Fruit fly (Drosophila melanogaster) whole organism, embryonic: ENCODE results near the gene CG34267.

Experiments
- Awh ChIP-seq: fragments of 200-800 bp; sonication (Bioruptor generic); IDR thresholded peaks from 2 replicates; pipeline ENCODE4, ENCODE4 v1.3.6; 2022; ENCODE audit warnings: missing biosample characterization, missing genetic modification characterization
- CG10979 ChIP-seq: fragments of 200-800 bp; sonication (Bioruptor generic); optimal IDR thresholded peaks from 2 replicates; lab custom pipeline; 2018; ENCODE audit warnings: missing biosample characterization, mild to moderate bottlenecking, missing genetic modification characterization, moderate library complexity
- CG11560 ChIP-seq: fragments of 200-800 bp; sonication (Bioruptor generic); IDR thresholded peaks from 3 replicates; pipeline ENCODE4 v1.3.6; 2022; ENCODE audit warnings: missing biosample characterization, missing genetic modification characterization
- CG12104 ChIP-seq: fragments of 200-800 bp; sonication (Bioruptor generic); optimal IDR thresholded peaks from 3 replicates; lab custom pipeline; 2016; ENCODE audit warnings: missing biosample characterization, missing genetic modification characterization
- CG13287 ChIP-seq: fragments of 200-800 bp; sonication (Bioruptor generic); IDR thresholded peaks from 2 replicates; pipeline ENCODE4 v1.3.6; 2022; ENCODE audit warnings: missing biosample characterization, missing genetic modification characterization; ENCODE audit not compliant: partially characterized antibody
- CG13296 ChIP-seq: fragments of 200-800 bp; sonication (Bioruptor generic); optimal IDR thresholded peaks from 3 replicates; lab custom pipeline; 2018; ENCODE audit warnings: missing biosample characterization, mild to moderate bottlenecking, missing genetic modification characterization
- CG13424 ChIP-seq: fragments of 200-800 bp; sonication (Bioruptor generic); optimal IDR thresholded peaks from 2 replicates; lab custom pipeline; 2019; ENCODE audit warnings: missing biosample characterization, mild to moderate bottlenecking, missing genetic modification characterization, moderate library complexity
- CG15073 ChIP-seq: fragments of 200-800 bp; sonication (Bioruptor generic); optimal IDR thresholded peaks from 2 replicates; lab custom pipeline; 2016; ENCODE audit warnings: missing biosample characterization, missing genetic modification characterization
- CG2678 ChIP-seq: fragments of 200-800 bp; sonication (Bioruptor generic); optimal IDR thresholded peaks from 3 replicates; lab custom pipeline; 2019; ENCODE audit warnings: missing biosample characterization, mild to moderate bottlenecking, missing genetic modification characterization, moderate library complexity
- CG31441 ChIP-seq: fragments of 200-800 bp; sonication (Bioruptor generic); IDR thresholded peaks from 2 replicates; pipeline ENCODE4 v1.3.6; 2022; ENCODE audit warnings: missing biosample characterization, missing genetic modification characterization
- CG3281 ChIP-seq: fragments of 200-800 bp; sonication (Bioruptor generic); optimal IDR thresholded peaks from 3 replicates; lab custom pipeline; 2017; ENCODE audit warnings: missing biosample characterization, mild to moderate bottlenecking, missing genetic modification characterization
- CG33213 ChIP-seq: fragments of 200-800 bp; sonication (Bioruptor generic); optimal IDR thresholded peaks from 3 replicates; lab custom pipeline; 2016; ENCODE audit warnings: missing biosample characterization, missing genetic modification characterization
- CG33557 ChIP-seq: fragments of 200-800 bp; sonication (Bioruptor generic); optimal IDR thresholded peaks from 2 replicates; lab custom pipeline; 2019; ENCODE audit warnings: missing biosample characterization, mild to moderate bottlenecking, missing genetic modification characterization, moderate library complexity
- CG4328 ChIP-seq: fragments of 200-800 bp; sonication (Bioruptor generic); optimal IDR thresholded peaks from 3 replicates; lab custom pipeline; 2017; ENCODE audit warnings: missing biosample characterization, missing genetic modification reagents, missing genetic modification characterization
- CG4404 ChIP-seq: fragments of 200-800 bp; sonication (Bioruptor generic); IDR thresholded peaks from 2 replicates; pipeline ENCODE4 v1.3.6; 2022; ENCODE audit warnings: missing biosample characterization, missing genetic modification characterization
- CG4617 ChIP-seq: fragments of 200-800 bp; sonication (Bioruptor generic); optimal IDR thresholded peaks from 3 replicates; lab custom pipeline; 2016; ENCODE audit warnings: missing biosample characterization, missing genetic modification characterization, borderline replicate concordance
- CG7839 ChIP-seq: fragments of 200-800 bp; sonication (Bioruptor generic); optimal IDR thresholded peaks from 3 replicates; lab custom pipeline; 2018; ENCODE audit warnings: missing biosample characterization, mild to moderate bottlenecking, missing genetic modification characterization, moderate library complexity
- CkIIα-i1 ChIP-seq: fragments of 200-800 bp; sonication (Bioruptor generic); IDR thresholded peaks from 2 replicates; pipeline ENCODE4 v1.3.6; 2022; ENCODE audit warnings: missing biosample characterization, missing genetic modification characterization
- CoRest ChIP-seq: fragments of 200-800 bp; sonication (Bioruptor generic); optimal IDR thresholded peaks from 3 replicates; lab custom pipeline; 2018; ENCODE audit warnings: missing biosample characterization, mild to moderate bottlenecking, missing genetic modification characterization, moderate library complexity
- CrebB ChIP-seq: fragments of 200-800 bp; sonication (Bioruptor generic); optimal IDR thresholded peaks from 3 replicates; lab custom pipeline; 2018; ENCODE audit warnings: missing biosample characterization, mild to moderate bottlenecking, missing genetic modification characterization
- Gsc ChIP-seq: fragments of 200-800 bp; sonication (Bioruptor generic); IDR thresholded peaks from 2 replicates; pipeline ENCODE4 v1.3.6; 2022; ENCODE audit warnings: missing biosample characterization, missing genetic modification characterization
- Hand ChIP-seq: fragments of 200-800 bp; sonication (Bioruptor generic); optimal IDR thresholded peaks from 2 replicates; lab custom pipeline; 2017; ENCODE audit warnings: mild to moderate bottlenecking, missing biosample characterization, missing genetic modification reagents, missing genetic modification characterization
- Hmr ChIP-seq: fragments of 200-800 bp; sonication (Bioruptor generic); optimal IDR thresholded peaks from 3 replicates; lab custom pipeline; 2017; ENCODE audit warnings: mild to moderate bottlenecking, missing biosample characterization, missing genetic modification reagents, missing genetic modification characterization
- Hmx ChIP-seq: fragments of 200-800 bp; sonication (Bioruptor generic); optimal IDR thresholded peaks from 2 replicates; lab custom pipeline; 2016; ENCODE audit warnings: missing biosample characterization, missing genetic modification characterization
- Hr78 ChIP-seq, 2 experiments: fragments of 200-800 bp in 1 of 2; fragments of >200 bp in 1 of 2; sonication (Bioruptor generic) in 1 of 2; optimal IDR thresholded peaks; 2 replicates each; lab custom pipeline; 2017 to 2019; ENCODE audit warnings: missing biosample characterization in 2 of 2, missing genetic modification characterization in 2 of 2, mild to moderate bottlenecking in 1 of 2, moderate library complexity in 1 of 2
- NFAT ChIP-seq: fragments of 200-800 bp; sonication (Bioruptor generic); IDR thresholded peaks from 2 replicates; pipeline ENCODE4 v1.3.6; 2022; ENCODE audit warnings: missing biosample characterization, missing genetic modification characterization
- NfI ChIP-seq: fragments of 200-800 bp; sonication (Bioruptor generic); optimal IDR thresholded peaks from 3 replicates; lab custom pipeline; 2018; ENCODE audit warnings: missing biosample characterization, mild to moderate bottlenecking, missing genetic modification characterization, moderate library complexity
- Sry-β ChIP-seq: fragments of 200-800 bp; sonication (Bioruptor generic); optimal IDR thresholded peaks from 2 replicates; lab custom pipeline; 2018; ENCODE audit warnings: missing biosample characterization, mild to moderate bottlenecking, missing genetic modification characterization, moderate library complexity
- abd-A ChIP-seq: fragments of 200-800 bp; sonication (Bioruptor generic); optimal IDR thresholded peaks from 3 replicates; lab custom pipeline; 2019; ENCODE audit warnings: missing biosample characterization, mild to moderate bottlenecking, missing genetic modification characterization, moderate library complexity
- bbx ChIP-seq: fragments of 200-800 bp; sonication (Bioruptor generic); IDR thresholded peaks from 2 replicates; pipeline ENCODE4 v1.3.6; 2022; ENCODE audit warnings: missing biosample characterization, missing genetic modification characterization; ENCODE audit not compliant: partially characterized antibody
- chinmo ChIP-seq: fragments of 200-800 bp; sonication (Bioruptor generic); IDR thresholded peaks from 4 replicates; pipeline ENCODE4 v1.3.6; 2022; ENCODE audit warnings: missing biosample characterization, missing genetic modification characterization; ENCODE audit not compliant: partially characterized antibody
- chm ChIP-seq: fragments of 200-800 bp; sonication (Bioruptor generic); IDR thresholded peaks from 2 replicates; pipeline ENCODE4 v1.3.6; 2022; ENCODE audit warnings: missing biosample characterization, missing genetic modification characterization
- crp ChIP-seq, 2 experiments: fragments of 200-800 bp; sonication (Bioruptor generic); optimal IDR thresholded peaks; 2 replicates in 1 of 2; 3 replicates in 1 of 2; lab custom pipeline; 2017; ENCODE audit warnings: missing biosample characterization in 2 of 2, missing genetic modification characterization in 2 of 2, mild to moderate bottlenecking in 1 of 2, moderate library complexity in 1 of 2
- cwo ChIP-seq: fragments of 200-800 bp; sonication (Bioruptor generic); optimal IDR thresholded peaks from 3 replicates; lab custom pipeline; 2017; ENCODE audit warnings: missing biosample characterization, missing genetic modification characterization, mild to moderate bottlenecking, moderate library complexity, missing genetic modification reagents
- dati ChIP-seq: fragments of 200-800 bp; sonication (Bioruptor generic); IDR thresholded peaks from 2 replicates; pipeline ENCODE4 v1.3.6; 2022; ENCODE audit warnings: missing biosample characterization, missing genetic modification characterization
- dpn ChIP-seq, 2 experiments: fragments of 200-800 bp; sonication (Bioruptor generic); optimal IDR thresholded peaks; 3 replicates each; lab custom pipeline; 2016; ENCODE audit warnings: missing biosample characterization in 2 of 2, missing genetic modification characterization in 2 of 2
- knrl ChIP-seq: fragments of 200-800 bp; sonication (Bioruptor generic); IDR thresholded peaks from 3 replicates; pipeline ENCODE4 v1.3.6; 2022; ENCODE audit warnings: missing biosample characterization, missing genetic modification characterization; ENCODE audit not compliant: partially characterized antibody
- lilli ChIP-seq: fragments of 200-800 bp; sonication (Bioruptor generic); optimal IDR thresholded peaks from 3 replicates; lab custom pipeline; 2016; ENCODE audit warnings: missing biosample characterization, missing genetic modification characterization
- nerfin-2 ChIP-seq: fragments of 200-800 bp; sonication (Bioruptor generic); IDR thresholded peaks from 2 replicates; pipeline ENCODE4 v1.3.6; 2022; ENCODE audit warnings: missing biosample characterization, missing genetic modification characterization; ENCODE audit not compliant: partially characterized antibody
- odd ChIP-seq: fragments of 200-800 bp; sonication (Bioruptor generic); optimal IDR thresholded peaks from 2 replicates; lab custom pipeline; 2017; ENCODE audit warnings: missing biosample characterization, mild to moderate bottlenecking, missing genetic modification characterization
- otp ChIP-seq: fragments of 200-800 bp; sonication (Bioruptor generic); IDR thresholded peaks from 3 replicates; pipeline ENCODE4, ENCODE4 v1.3.6; 2022; ENCODE audit warnings: missing biosample characterization, missing genetic modification characterization
- schlank ChIP-seq: fragments of 200-800 bp; sonication (Bioruptor generic); optimal IDR thresholded peaks from 2 replicates; lab custom pipeline; 2018; ENCODE audit warnings: missing biosample characterization, mild to moderate bottlenecking, missing genetic modification characterization
- sens ChIP-seq: fragments of 200-800 bp; sonication (Bioruptor generic); peaks from one replicate; lab custom pipeline; 2016; ENCODE audit warnings: missing biosample characterization, missing genetic modification characterization
- sima ChIP-seq: fragments of 200-800 bp; sonication (Bioruptor generic); optimal IDR thresholded peaks from 2 replicates; lab custom pipeline; 2016; ENCODE audit warnings: missing biosample characterization, missing genetic modification characterization
- sisA ChIP-seq: fragments of 200-800 bp; sonication (Bioruptor generic); IDR thresholded peaks from 2 replicates; pipeline ENCODE4 v1.3.6; 2022; ENCODE audit warnings: missing biosample characterization, missing genetic modification characterization
- ssp ChIP-seq: fragments of 200-800 bp; sonication (Bioruptor generic); IDR thresholded peaks from 2 replicates; pipeline ENCODE4 v1.3.6; 2022; ENCODE audit warnings: missing biosample characterization, missing genetic modification characterization
- stc ChIP-seq: fragments of 200-800 bp; sonication (Bioruptor generic); IDR thresholded peaks from 2 replicates; pipeline ENCODE4 v1.3.6; 2022; ENCODE audit warnings: missing biosample characterization, missing genetic modification characterization
- tna ChIP-seq: fragments of 200-800 bp; sonication (Bioruptor generic); IDR thresholded peaks from 2 replicates; pipeline ENCODE4 v1.3.6; 2022; ENCODE audit warnings: missing biosample characterization, missing genetic modification characterization; ENCODE audit not compliant: partially characterized antibody
- wor ChIP-seq: fragments of 200-800 bp; sonication (Bioruptor generic); IDR thresholded peaks from 2 replicates; pipeline ENCODE4 v1.3.6; 2022; ENCODE audit warnings: missing biosample characterization, missing genetic modification characterization

The CG34267 gene

DNA sequence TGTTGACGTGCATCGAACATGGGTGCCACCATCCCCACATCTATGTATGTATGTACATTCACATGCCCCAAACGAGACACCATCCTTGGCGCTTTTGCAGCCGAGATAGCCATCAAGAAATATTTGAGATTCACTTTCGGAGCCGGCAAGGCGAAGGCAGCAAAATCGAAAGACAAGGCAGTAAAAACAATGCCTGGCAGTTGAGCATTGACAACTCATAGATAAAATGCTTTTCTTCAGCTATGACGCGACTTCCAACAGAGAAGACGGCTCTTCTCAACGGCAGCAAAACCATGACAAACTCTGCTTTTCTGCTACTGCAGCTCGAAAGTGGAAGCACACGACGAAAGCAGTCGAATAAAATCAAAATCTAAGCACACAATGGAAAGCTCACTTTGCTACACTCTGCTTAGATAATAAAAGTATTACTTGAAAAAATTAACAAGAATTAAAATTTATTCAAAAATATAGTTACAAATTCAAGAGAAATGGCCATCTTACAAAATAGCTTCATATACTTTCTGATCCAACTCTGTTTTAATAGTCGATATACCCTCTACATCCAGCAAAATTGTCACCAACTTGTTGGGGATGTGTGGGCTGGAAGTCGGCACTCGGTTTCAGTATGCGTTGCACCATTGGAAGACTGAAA, 16.8 kb upstream of the CG34267 start (continued):
- TF ChIP-seq bbx (GFP tag; lab: Robert Waterston, UW): no peak
- TF ChIP-seq CkIIα-i1 (GFP tag; lab: Robert Waterston, UW): no peak
- TF ChIP-seq chinmo: no peak
- no peak for TF ChIP-seq Hr78 (GFP tag; optimal IDR thresholded peaks at IDR 0.05; lab: Kevin White, UChicago)
- no peak for TF ChIP-seq crp (GFP tag; optimal IDR thresholded peaks at IDR 0.05; lab: Kevin White, UChicago)
- peak; percentile 71 for TF ChIP-seq CG31441
- TF ChIP-seq wor: peak; percentile 66; the same call in 1 of the 2 replicates
- peak; percentile 64 for TF ChIP-seq sisA (GFP tag; lab: Robert Waterston, UW)
- no peak for TF ChIP-seq NfI (GFP tag; lab: Kevin White, UChicago)
- no peak for TF ChIP-seq abd-A (tag; lab: Kevin White, UChicago)
- no peak for TF ChIP-seq NFAT (GFP tag; lab: Robert Waterston, UW)
- no peak for TF ChIP-seq Hmr (GFP tag; lab: Kevin White, UChicago)
- no peak for TF ChIP-seq Hmx (GFP tag; lab: Kevin White, UChicago)
- no peak for TF ChIP-seq knrl (GFP tag; lab: Robert Waterston, UW)
- TF ChIP-seq tna (GFP tag; lab: Robert Waterston, UW): no peak
- TF ChIP-seq dpn (GFP tag; optimal IDR thresholded peaks at IDR 0.05; lab: Kevin White, UChicago): peak in 1 of 2 experiments; percentile 0
- 0 out of 3 replicates have a peak, but pooled peaks have one; percentile 34 for TF ChIP-seq otp (GFP tag; lab: Robert Waterston, UW)
- no peak for TF ChIP-seq Sry-β
- no peak for TF ChIP-seq lilli (GFP tag; lab: Kevin White, UChicago)
- TF ChIP-seq sima (GFP tag; lab: Kevin White, UChicago): no peak
- no peak for TF ChIP-seq Hand
- TF ChIP-seq ssp (GFP tag; lab: Robert Waterston, UW): peak; percentile 35; the same call in 1 of the 2 replicates
- no peak for TF ChIP-seq CG33557 (GFP tag; lab: Kevin White, UChicago)
- peak; percentile 67 for TF ChIP-seq CG10979 (tag; lab: Kevin White, UChicago)
- no peak for TF ChIP-seq CG12104
- no peak for TF ChIP-seq CG4404
- TF ChIP-seq CG13287: no peak
- peak; percentile 53 for TF ChIP-seq CG2678 (tag; lab: Kevin White, UChicago)
- TF ChIP-seq cwo (GFP tag; lab: Kevin White, UChicago): no peak
- TF ChIP-seq CG15073 (GFP tag; lab: Kevin White, UChicago): no peak
- TF ChIP-seq CG4617: no peak
- peak; percentile 82 for TF ChIP-seq Awh
- no peak for TF ChIP-seq CrebB
- no peak for TF ChIP-seq CG3281
- peak; percentile 35 for TF ChIP-seq CG7839 (tag; lab: Kevin White, UChicago)
- no peak for TF ChIP-seq odd (GFP tag; lab: Kevin White, UChicago)
- no peak for TF ChIP-seq CoRest (tag; lab: Kevin White, UChicago)
- peak; percentile 58; the same call in 1 of the 2 replicates for TF ChIP-seq stc (GFP tag; lab: Robert Waterston, UW)
- no peak for TF ChIP-seq CG13296 (GFP tag; lab: Kevin White, UChicago)
- no peak for TF ChIP-seq CG11560 (tag; lab: Robert Waterston, UW)
- no peak for TF ChIP-seq chm (GFP tag; lab: Robert Waterston, UW)
- TF ChIP-seq Gsc: no peak
- no peak for TF ChIP-seq nerfin-2 (GFP tag; lab: Robert Waterston, UW)
- peak; percentile 19 for TF ChIP-seq CG13424 (tag; lab: Kevin White, UChicago)
- no peak for TF ChIP-seq dati
- TF ChIP-seq CG4328: no peak
- peak; percentile 89 for TF ChIP-seq sens (GFP tag; lab: Kevin White, UChicago)
- no peak for TF ChIP-seq CG33213 (GFP tag; lab: Kevin White, UChicago)
- no peak for TF ChIP-seq schlank (tag; lab: Kevin White, UChicago)
